Fruit fly (Drosophila melanogaster): ENCODE measurements around the gene CG16986.

DNA sequence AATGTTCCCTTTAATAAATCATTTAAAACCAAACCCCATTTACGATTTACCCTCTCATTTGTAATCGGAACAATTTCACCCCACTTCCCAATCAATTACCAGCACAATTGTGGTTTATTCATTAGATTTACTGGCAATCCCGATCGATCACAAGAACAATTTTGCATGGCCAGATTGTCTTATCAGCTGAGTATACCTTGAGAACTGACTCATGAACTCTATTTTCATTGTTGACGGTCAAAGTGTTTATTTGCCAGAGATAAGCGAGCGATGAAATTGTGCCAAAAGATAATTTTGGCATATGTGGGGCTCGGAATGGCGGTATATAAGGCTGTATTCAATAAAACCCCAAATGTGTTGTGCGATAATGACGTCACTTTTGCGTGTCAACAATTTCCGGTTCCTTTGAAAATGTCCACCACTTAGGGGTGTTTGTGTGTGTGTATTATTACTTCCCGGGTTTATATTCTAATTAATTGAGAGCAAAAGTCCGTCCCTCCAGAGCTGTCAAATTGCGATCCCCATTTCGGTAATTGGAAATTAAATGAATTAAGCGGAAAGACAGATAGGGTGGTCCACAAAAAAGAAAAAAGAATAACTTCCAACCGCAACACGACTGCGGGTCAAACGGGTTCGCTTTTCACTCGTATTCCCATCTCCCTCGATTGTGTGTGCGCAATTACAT, 27.1 kb upstream of the CG16986 start:
- no peak for TF ChIP-seq CG8478 (optimal IDR thresholded peaks at IDR 0.05)
- TF ChIP-seq psq (optimal IDR thresholded peaks at IDR 0.05) = no peak
- TF ChIP-seq pan (optimal IDR thresholded peaks at IDR 0.05) = no peak
- TF ChIP-seq EcR (GFP tag; optimal IDR thresholded peaks at IDR 0.05) = no peak
